Worm (Caenorhabditis elegans) whole organism, L4 larva: ENCODE results near the gene C01G12.13.
A peak's percentile ranks its signal among the peaks of the same experiment; 100 is the strongest.
"Not testable (repeated sequence)": the region's sequence is repeated elsewhere in the genome, so short reads cannot be mapped to it uniquely, and the experiment has no call there.

Experiments used
- D1046.2 ChIP-seq: fragments of 200-800 bp; sonication (Bioruptor generic); IDR thresholded peaks from 2 replicates; pipeline ENCODE4 v1.3.6; 2022; ENCODE audit warnings: missing genetic modification characterization, missing compliant biosample characterization
- F10B5.3 ChIP-seq: sonication (generic microtip); optimal IDR thresholded peaks from 2 replicates; lab custom pipeline; 2016; ENCODE audit warnings: mild to moderate bottlenecking, missing genetic modification characterization, missing compliant biosample characterization
- T20F7.1 ChIP-seq: fragments of 200-800 bp; sonication (Bioruptor generic); optimal IDR thresholded peaks from 2 replicates; lab custom pipeline; 2018; ENCODE audit warnings: mild to moderate bottlenecking, missing genetic modification characterization, missing compliant biosample characterization
- Y105C5A.15 ChIP-seq: fragments of 200-800 bp; sonication (Bioruptor generic); IDR thresholded peaks from 2 replicates; pipeline ENCODE4 v1.3.6; 2022; ENCODE audit warnings: missing genetic modification characterization, missing compliant biosample characterization
- Y48G9A.11 ChIP-seq: fragments of 200-800 bp; sonication (Bioruptor generic); IDR thresholded peaks from 2 replicates; pipeline ENCODE4 v1.3.6; 2022; ENCODE audit warnings: missing genetic modification reagents, missing genetic modification characterization, missing compliant biosample characterization
- Y5F2A.4 ChIP-seq: fragments of 200-800 bp; sonication (Bioruptor generic); optimal IDR thresholded peaks from 2 replicates; lab custom pipeline; 2018; ENCODE audit warnings: mild to moderate bottlenecking, missing genetic modification characterization, missing compliant biosample characterization
- ZK337.2 ChIP-seq: fragments of 200-800 bp; sonication (Bioruptor generic); IDR thresholded peaks from 2 replicates; pipeline ENCODE4 v1.3.6; 2022; ENCODE audit warnings: missing genetic modification reagents, missing genetic modification characterization, missing compliant biosample characterization
- ZK546.5 ChIP-seq, 2 experiments: sonication (generic microtip); optimal IDR thresholded peaks; 2 replicates each; lab custom pipeline; 2017; ENCODE audit warnings: missing biosample characterization in 2 of 2, missing genetic modification characterization in 2 of 2
- arid-1 ChIP-seq: fragments of 200-800 bp; sonication (Bioruptor generic); conservative IDR thresholded peaks from 2 replicates; pipeline ENCODE4 v1.3.6; 2022; ENCODE audit warnings: missing genetic modification reagents, missing genetic modification characterization, missing compliant biosample characterization
- ceh-20 ChIP-seq: fragments of 200-800 bp; sonication (Bioruptor generic); IDR thresholded peaks from 2 replicates; pipeline ENCODE4 v1.3.6; 2022; ENCODE audit warnings: missing genetic modification reagents, missing genetic modification characterization, missing compliant biosample characterization
- ceh-32 ChIP-seq: sonication (generic microtip); optimal IDR thresholded peaks from 2 replicates; lab custom pipeline; 2016; ENCODE audit warnings: mild to moderate bottlenecking, missing genetic modification characterization, missing compliant biosample characterization; ENCODE audit not compliant: poor library complexity
- ceh-44 ChIP-seq: fragments of 200-800 bp; sonication (Bioruptor generic); IDR thresholded peaks from 2 replicates; pipeline ENCODE4 v1.3.6; 2022; ENCODE audit warnings: missing genetic modification reagents, missing genetic modification characterization, missing compliant biosample characterization
- ctbp-1 ChIP-seq: fragments of 200-800 bp; sonication (Bioruptor generic); IDR thresholded peaks from 2 replicates; pipeline ENCODE4 v1.3.6; 2022; ENCODE audit warnings: missing genetic modification reagents, missing genetic modification characterization, missing compliant biosample characterization
- daf-16 ChIP-seq, 3 experiments: sonication (generic microtip); optimal IDR thresholded peaks; 2 replicates each; lab custom pipeline; 2016 to 2017; ENCODE audit warnings: missing genetic modification characterization in 3 of 3, missing genetic modification reagents in 3 of 3, mild to moderate bottlenecking in 2 of 3, missing compliant biosample characterization in 2 of 3, missing biosample characterization in 1 of 3, moderate library complexity in 1 of 3
- dmd-6 ChIP-seq: fragments of 200-800 bp; sonication (Bioruptor generic); IDR thresholded peaks from 2 replicates; pipeline ENCODE4 v1.3.6; 2022; ENCODE audit warnings: missing genetic modification reagents, missing genetic modification characterization, missing compliant biosample characterization
- dmd-9 ChIP-seq: fragments of 200-800 bp; sonication (Bioruptor generic); IDR thresholded peaks from 2 replicates; pipeline ENCODE4 v1.3.6; 2022; ENCODE audit warnings: missing genetic modification reagents, missing genetic modification characterization, missing compliant biosample characterization
- dve-1 ChIP-seq: sonication (generic microtip); optimal IDR thresholded peaks from 2 replicates; lab custom pipeline; 2017; ENCODE audit warnings: antibody characterized with exemption, mild to moderate bottlenecking, missing genetic modification characterization, missing compliant biosample characterization; ENCODE audit not compliant: insufficient read depth
- egl-43 ChIP-seq: fragments of 200-800 bp; sonication (Bioruptor generic); IDR thresholded peaks from 2 replicates; pipeline ENCODE4 v1.3.6; 2022; ENCODE audit warnings: missing genetic modification reagents, missing genetic modification characterization, missing compliant biosample characterization
- hmg-1.1 ChIP-seq: fragments of 200-800 bp; sonication (Bioruptor generic); IDR thresholded peaks from 2 replicates; pipeline ENCODE4 v1.3.6; 2022; ENCODE audit warnings: missing genetic modification reagents, missing genetic modification characterization, missing compliant biosample characterization
- jun-1 ChIP-seq: fragments of 150-350 bp; optimal IDR thresholded peaks from 2 replicates; lab custom pipeline; 2014; ENCODE audit warnings: missing biosample characterization, missing genetic modification reagents, missing genetic modification characterization
- lim-7 ChIP-seq: fragments of 200-800 bp; sonication (Bioruptor generic); IDR thresholded peaks from 2 replicates; pipeline ENCODE4 v1.3.6; 2022; ENCODE audit warnings: missing genetic modification characterization, missing compliant biosample characterization
- lin-1 ChIP-seq: fragments of 200-800 bp; sonication (Bioruptor generic); IDR thresholded peaks from 2 replicates; pipeline ENCODE4 v1.3.6; 2022; ENCODE audit warnings: missing genetic modification reagents, missing genetic modification characterization, missing compliant biosample characterization
- lin-13 ChIP-seq: fragments of 150-350 bp; optimal IDR thresholded peaks from 2 replicates; lab custom pipeline; 2014; ENCODE audit warnings: missing biosample characterization, missing genetic modification reagents, missing genetic modification characterization
- lin-15B ChIP-seq: fragments of 150-350 bp; sonication (generic microtip); optimal IDR thresholded peaks from 3 replicates; lab custom pipeline; 2014; ENCODE audit warnings: missing biosample characterization, missing genetic modification characterization
- lin-29 ChIP-seq: fragments of 200-800 bp; sonication (Bioruptor generic); IDR thresholded peaks from 2 replicates; pipeline ENCODE4 v1.3.6; 2022; ENCODE audit warnings: missing genetic modification reagents, missing genetic modification characterization, missing compliant biosample characterization
- lin-38 ChIP-seq: fragments of 200-800 bp; sonication (Bioruptor generic); IDR thresholded peaks from 2 replicates; pipeline ENCODE4 v1.3.6; 2022; ENCODE audit warnings: missing genetic modification reagents, missing genetic modification characterization, missing compliant biosample characterization
- lir-3 ChIP-seq: sonication (generic microtip); optimal IDR thresholded peaks from 2 replicates; lab custom pipeline; 2016; ENCODE audit warnings: mild to moderate bottlenecking, missing genetic modification characterization, missing compliant biosample characterization
- lsy-2 ChIP-seq, 2 experiments: fragments of 150-350 bp in 1 of 2; sonication (generic microtip) in 1 of 2; optimal IDR thresholded peaks; 2 replicates each; lab custom pipeline; 2014 to 2017; ENCODE audit warnings: missing biosample characterization in 2 of 2, missing genetic modification characterization in 2 of 2
- madf-9 ChIP-seq: fragments of 200-800 bp; sonication (Bioruptor generic); conservative IDR thresholded peaks from 2 replicates; pipeline ENCODE4 v1.3.6; 2022; ENCODE audit warnings: missing genetic modification reagents, missing genetic modification characterization, missing compliant biosample characterization
- mdl-1 ChIP-seq, 2 experiments: fragments of 150-350 bp in 1 of 2; sonication (generic microtip) in 1 of 2; optimal IDR thresholded peaks; 2 replicates each; lab custom pipeline; 2014 to 2017; ENCODE audit warnings: missing biosample characterization in 2 of 2, missing genetic modification characterization in 2 of 2
- mdt-29 ChIP-seq: fragments of 200-800 bp; sonication (Bioruptor generic); IDR thresholded peaks from 2 replicates; pipeline ENCODE4 v1.3.6; 2022; ENCODE audit warnings: missing genetic modification reagents, missing genetic modification characterization, missing compliant biosample characterization
- mxl-2 ChIP-seq: fragments of 200-800 bp; sonication (Bioruptor generic); conservative IDR thresholded peaks from 2 replicates; pipeline ENCODE4 v1.3.6; 2022; ENCODE audit warnings: missing genetic modification reagents, missing genetic modification characterization, missing compliant biosample characterization
- nhr-10 ChIP-seq: fragments of 150-350 bp; optimal IDR thresholded peaks from 2 replicates; lab custom pipeline; 2014; ENCODE audit warnings: missing biosample characterization, missing genetic modification characterization
- nhr-102 ChIP-seq: sonication (generic microtip); optimal IDR thresholded peaks from 2 replicates; lab custom pipeline; 2016; ENCODE audit warnings: mild to moderate bottlenecking, missing genetic modification characterization, moderate library complexity, missing compliant biosample characterization
- nhr-237 ChIP-seq: sonication (generic microtip); optimal IDR thresholded peaks from 2 replicates; lab custom pipeline; 2017; ENCODE audit warnings: missing biosample characterization, missing genetic modification characterization
- nhr-28 ChIP-seq: fragments of 150-350 bp; optimal IDR thresholded peaks from 2 replicates; lab custom pipeline; 2014; ENCODE audit warnings: missing biosample characterization, missing genetic modification characterization
- nhr-41 ChIP-seq: fragments of 200-800 bp; sonication (Bioruptor generic); IDR thresholded peaks from 2 replicates; pipeline ENCODE4 v1.3.6; 2022; ENCODE audit warnings: missing genetic modification reagents, missing genetic modification characterization, missing compliant biosample characterization
- nhr-42 ChIP-seq: fragments of 200-800 bp; sonication (Bioruptor generic); IDR thresholded peaks from 2 replicates; pipeline ENCODE4 v1.3.6; 2022; ENCODE audit warnings: missing genetic modification characterization, missing compliant biosample characterization
- nhr-48 ChIP-seq: sonication (generic microtip); optimal IDR thresholded peaks from 2 replicates; lab custom pipeline; 2016; ENCODE audit warnings: mild to moderate bottlenecking, missing genetic modification characterization, missing compliant biosample characterization
- nhr-76 ChIP-seq: fragments of 150-350 bp; optimal IDR thresholded peaks from 2 replicates; lab custom pipeline; 2014; ENCODE audit warnings: missing biosample characterization, missing genetic modification characterization
- nhr-77 ChIP-seq: fragments of 150-350 bp; optimal IDR thresholded peaks from 2 replicates; lab custom pipeline; 2014; ENCODE audit warnings: missing biosample characterization, missing genetic modification characterization
- pha-4 ChIP-seq, 2 experiments: fragments of 150-350 bp in 1 of 2; fragments of 200-800 bp in 1 of 2; sonication (Bioruptor generic) in 1 of 2; IDR thresholded peaks in 1 of 2; optimal IDR thresholded peaks in 1 of 2; 2 replicates each; pipeline versions ENCODE4 v1.3.6 to Lab custom; 2014 to 2022; ENCODE audit warnings: missing genetic modification characterization in 2 of 2, missing genetic modification reagents in 2 of 2, missing biosample characterization in 1 of 2, missing compliant biosample characterization in 1 of 2
- sdz-12 ChIP-seq: fragments of 200-800 bp; sonication (Bioruptor generic); optimal IDR thresholded peaks from 2 replicates; lab custom pipeline; 2018; ENCODE audit warnings: mild to moderate bottlenecking, missing genetic modification characterization, missing compliant biosample characterization
- set-16 ChIP-seq: fragments of 200-800 bp; sonication (Bioruptor generic); IDR thresholded peaks from 2 replicates; pipeline ENCODE4 v1.3.6; 2022; ENCODE audit warnings: missing genetic modification reagents, missing genetic modification characterization, missing compliant biosample characterization
- snpc-1.2 ChIP-seq: fragments of 200-800 bp; sonication (Bioruptor generic); IDR thresholded peaks from 2 replicates; pipeline ENCODE4 v1.3.6; 2022; ENCODE audit warnings: missing genetic modification reagents, missing genetic modification characterization, missing compliant biosample characterization
- snpc-4 ChIP-seq: fragments of 150-350 bp; optimal IDR thresholded peaks from 2 replicates; lab custom pipeline; 2014; ENCODE audit warnings: missing biosample characterization, missing genetic modification characterization
- spr-1 ChIP-seq: sonication (generic microtip); optimal IDR thresholded peaks from 2 replicates; lab custom pipeline; 2016; ENCODE audit warnings: mild to moderate bottlenecking, missing genetic modification characterization, missing compliant biosample characterization
- zfp-2 ChIP-seq: sonication (generic microtip); optimal IDR thresholded peaks from 2 replicates; lab custom pipeline; 2016; ENCODE audit warnings: mild to moderate bottlenecking, missing genetic modification characterization, missing compliant biosample characterization

C01G12.13 gene

DNA sequence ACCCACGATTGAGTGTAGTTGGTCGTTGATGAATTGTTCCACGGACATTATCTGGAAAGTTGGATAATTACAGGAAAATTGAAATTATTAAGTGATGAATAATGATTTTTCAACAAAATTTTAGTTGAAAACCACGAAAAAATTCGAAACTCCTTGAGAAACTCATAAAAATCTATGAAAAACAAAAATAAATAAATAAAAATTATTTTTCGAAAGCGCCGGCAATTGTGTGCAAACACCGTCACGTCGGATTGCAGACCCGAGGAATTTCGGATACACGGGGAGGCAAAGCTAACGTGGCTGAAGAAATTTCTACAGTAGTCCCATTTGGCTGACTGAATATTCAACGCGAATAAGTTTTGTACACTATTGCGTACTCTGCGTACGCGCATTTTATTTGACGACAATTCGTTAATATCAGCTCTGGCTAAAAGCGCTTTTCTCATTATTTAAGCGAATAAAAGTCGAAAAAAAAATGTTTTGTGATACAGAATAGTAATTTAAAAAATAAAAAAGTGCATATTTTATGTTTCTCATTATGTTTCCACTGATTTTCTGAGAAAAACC is 14.9 kb upstream of the C01G12.13 start, which contains the start of gene mog-4:
TSS of gene mog-4 (minus strand) at position 51 of the 567 bp plus-strand sequence.
- TF ChIP-seq nhr-102 (tag; lab: Kevin White, UChicago): peak; percentile 95
- peak; percentile 58 for TF ChIP-seq nhr-28 (tag; lab: Kevin White, UChicago)
- peak; percentile 100 for TF ChIP-seq hmg-1.1 (GFP tag; lab: Robert Waterston, UW)
- peak; percentile 98 for TF ChIP-seq nhr-41 (GFP tag; lab: Robert Waterston, UW)
- TF ChIP-seq lin-1 (GFP tag; lab: Robert Waterston, UW): peak; percentile 98
- peak in 1 of 2 experiments; percentile 63 for TF ChIP-seq ZK546.5 (tag; optimal IDR thresholded peaks at IDR 0.05; lab: Kevin White, UChicago)
- peak; percentile 99 for TF ChIP-seq nhr-77 (tag; lab: Kevin White, UChicago)
- peak; percentile 40 for TF ChIP-seq jun-1 (tag; lab: Kevin White, UChicago)
- peak; percentile 98 for TF ChIP-seq Y48G9A.11 (GFP tag; lab: Robert Waterston, UW)
- TF ChIP-seq egl-43 (GFP tag; lab: Robert Waterston, UW): peak; percentile 98
- TF ChIP-seq mxl-2 (GFP tag; lab: Robert Waterston, UW): peak; percentile 94
- TF ChIP-seq lin-38 (GFP tag; lab: Robert Waterston, UW): peak; percentile 98
- TF ChIP-seq T20F7.1 (GFP tag; lab: Kevin White, UChicago): peak; percentile 95
- peak; percentile 99 for TF ChIP-seq pha-4 (GFP tag; IDR thresholded peaks at IDR 0.05; lab: Robert Waterston, UW)
- TF ChIP-seq pha-4 (tag; optimal IDR thresholded peaks at IDR 0.05; lab: Kevin White, UChicago): not testable (repeated sequence)
- TF ChIP-seq lsy-2 (tag; optimal IDR thresholded peaks at IDR 0.05; lab: Kevin White, UChicago): peak; percentile 97 to 99
- TF ChIP-seq dmd-6 (GFP tag; lab: Robert Waterston, UW): peak; percentile 100
- TF ChIP-seq nhr-76 (tag; lab: Kevin White, UChicago): peak; percentile 43
- peak; percentile 64 for TF ChIP-seq Y5F2A.4 (GFP tag; lab: Kevin White, UChicago)
- TF ChIP-seq ZK337.2 (GFP tag; lab: Robert Waterston, UW): peak; percentile 100
- peak in 1 of 2 experiments; percentile 83 for TF ChIP-seq mdl-1 (tag; optimal IDR thresholded peaks at IDR 0.05; lab: Kevin White, UChicago)
- TF ChIP-seq snpc-4 (tag; lab: Kevin White, UChicago): peak; percentile 32
- TF ChIP-seq ceh-20 (GFP tag; lab: Robert Waterston, UW): peak; percentile 100
- TF ChIP-seq lir-3: peak; percentile 61
- TF ChIP-seq spr-1 (tag; lab: Kevin White, UChicago): peak; percentile 93
- TF ChIP-seq F10B5.3 (tag; lab: Kevin White, UChicago): peak; percentile 74
- peak; percentile 100 for TF ChIP-seq madf-9 (GFP tag; lab: Robert Waterston, UW)
- TF ChIP-seq sdz-12 (GFP tag; lab: Kevin White, UChicago): peak; percentile 73
- TF ChIP-seq ceh-32 (tag; lab: Kevin White, UChicago): peak; percentile 57
- peak; percentile 98 for TF ChIP-seq lin-29 (GFP tag; lab: Robert Waterston, UW)
- peak; percentile 87 for TF ChIP-seq zfp-2
- TF ChIP-seq D1046.2 (GFP tag; lab: Robert Waterston, UW): peak; percentile 98
- TF ChIP-seq nhr-237 (tag; lab: Kevin White, UChicago): peak; percentile 54
- TF ChIP-seq nhr-42: peak; percentile 100
- TF ChIP-seq daf-16 (GFP tag; optimal IDR thresholded peaks at IDR 0.05; lab: Kevin White, UChicago): peak; percentile 70 to 92
- peak; percentile 76 for TF ChIP-seq daf-16 (tag; optimal IDR thresholded peaks at IDR 0.05; lab: Kevin White, UChicago)
- TF ChIP-seq lin-13 (GFP tag; lab: Kevin White, UChicago): peak; percentile 62
- TF ChIP-seq mdt-29 (GFP tag; lab: Robert Waterston, UW): peak; percentile 99
- peak; percentile 100 for TF ChIP-seq dmd-9 (GFP tag; lab: Robert Waterston, UW)
- TF ChIP-seq nhr-10 (tag; lab: Kevin White, UChicago): peak; percentile 62
- TF ChIP-seq nhr-48: peak; percentile 87
- peak; percentile 89 for TF ChIP-seq Y105C5A.15 (GFP tag; lab: Robert Waterston, UW)
- TF ChIP-seq dve-1 (tag; lab: Kevin White, UChicago): peak; percentile 94
- TF ChIP-seq snpc-1.2 (GFP tag; lab: Robert Waterston, UW): peak; percentile 91
- TF ChIP-seq ceh-44 (GFP tag; lab: Robert Waterston, UW): peak; percentile 99
- peak; percentile 98 for TF ChIP-seq arid-1 (GFP tag; lab: Robert Waterston, UW)
- TF ChIP-seq set-16 (GFP tag; lab: Robert Waterston, UW): peak; percentile 9; the same call in 1 of the 2 replicates
- peak; percentile 59 for TF ChIP-seq lin-15B (tag; lab: Kevin White, UChicago)
- TF ChIP-seq lim-7: peak; percentile 82
- TF ChIP-seq ctbp-1 (GFP tag; lab: Robert Waterston, UW): peak; percentile 99
